Worm (Caenorhabditis elegans) whole organism, L4 larva: ENCODE results near the gene F31F6.1.

Experiments
- T26A8.4 ChIP-seq: fragments of 200-800 bp; sonication (Bioruptor generic); IDR thresholded peaks from 2 replicates; pipeline ENCODE4 v1.3.6; 2022; ENCODE audit warnings: missing genetic modification characterization, missing compliant biosample characterization
- ZK546.5 ChIP-seq, 2 experiments: sonication (generic microtip); optimal IDR thresholded peaks; 2 replicates each; lab custom pipeline; 2017; ENCODE audit warnings: missing biosample characterization in 2 of 2, missing genetic modification characterization in 2 of 2
- aha-1 ChIP-seq: fragments of 150-350 bp; peaks from one replicate; lab custom pipeline; 2014; ENCODE audit warnings: missing biosample characterization, missing genetic modification characterization
- ama-1 ChIP-seq: fragments of 150-350 bp; optimal IDR thresholded peaks from 2 replicates; lab custom pipeline; 2014; ENCODE audit warnings: inconsistent platforms, mixed read lengths
- arid-1 ChIP-seq: fragments of 200-800 bp; sonication (Bioruptor generic); conservative IDR thresholded peaks from 2 replicates; pipeline ENCODE4 v1.3.6; 2022; ENCODE audit warnings: missing genetic modification reagents, missing genetic modification characterization, missing compliant biosample characterization
- egl-43 ChIP-seq: fragments of 200-800 bp; sonication (Bioruptor generic); IDR thresholded peaks from 2 replicates; pipeline ENCODE4 v1.3.6; 2022; ENCODE audit warnings: missing genetic modification reagents, missing genetic modification characterization, missing compliant biosample characterization
- nhr-76 ChIP-seq: fragments of 150-350 bp; optimal IDR thresholded peaks from 2 replicates; lab custom pipeline; 2014; ENCODE audit warnings: missing biosample characterization, missing genetic modification characterization

DNA sequence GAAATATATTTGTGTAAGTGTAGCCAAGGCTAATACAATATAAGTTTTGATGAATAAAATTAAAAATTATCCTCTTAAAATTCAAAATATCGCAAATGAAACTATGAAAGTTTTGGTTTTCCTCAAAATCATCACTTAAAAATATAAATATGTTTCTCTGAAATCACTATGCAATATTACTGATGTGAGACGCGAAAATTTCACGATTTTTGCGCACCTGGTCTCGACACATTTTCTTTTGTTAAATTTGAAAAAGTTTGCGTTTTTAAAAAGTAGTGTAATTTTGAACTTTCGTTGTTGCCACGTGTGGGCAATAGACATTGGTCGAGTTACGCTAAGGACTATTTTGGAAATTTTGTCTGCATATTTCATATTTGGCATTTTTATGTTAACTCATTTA, 39.3 kb downstream of the F31F6.1 start:
- TF ChIP-seq arid-1 (GFP tag; lab: Robert Waterston, UW) = no peak
- TF ChIP-seq aha-1 (tag; lab: Kevin White, UChicago) = peak; percentile 96
- TF ChIP-seq ama-1 (lab: Kevin White, UChicago) = no peak
- no peak for TF ChIP-seq egl-43 (GFP tag; lab: Robert Waterston, UW)
- no peak for TF ChIP-seq nhr-76 (tag; lab: Kevin White, UChicago)
- TF ChIP-seq T26A8.4 (GFP tag; lab: Robert Waterston, UW) = no peak
- no peak for TF ChIP-seq ZK546.5 (tag; optimal IDR thresholded peaks at IDR 0.05; lab: Kevin White, UChicago)
